Fruit fly (Drosophila melanogaster): Measurements from ENCODE around the gene CG13445.

CG13445 gene

DNA sequence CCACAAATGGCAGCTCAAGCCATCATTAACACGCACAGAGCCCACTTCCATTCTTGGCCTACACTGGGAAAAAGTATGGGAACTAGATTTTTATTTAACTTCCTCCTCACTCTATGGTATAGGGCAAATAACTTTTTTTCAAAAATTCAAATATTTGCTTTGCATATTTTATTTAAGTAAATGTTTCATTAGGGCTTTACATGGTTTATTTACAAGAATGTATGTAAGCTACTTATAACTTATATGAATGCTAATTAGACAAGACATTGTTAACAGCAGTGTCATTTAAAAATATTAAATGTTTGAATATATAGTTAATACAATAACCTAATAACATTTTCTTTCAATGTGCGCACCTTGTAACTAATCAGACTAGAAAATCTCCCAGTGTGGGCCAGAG, 33.8 kb upstream of the CG13445 start (continued):
- TF ChIP-seq sna (GFP tag; IDR thresholded peaks at IDR 0.05; ENCODE audit: partially characterized antibody) (no peak), gcm2 (GFP tag; optimal IDR thresholded peaks at IDR 0.05) (no peak), MTF-1 (GFP tag; optimal IDR thresholded peaks at IDR 0.05; ENCODE audit: borderline replicate concordance) (no peak), Camta (GFP tag; optimal IDR thresholded peaks at IDR 0.05) (no peak), insv (GFP tag; optimal IDR thresholded peaks at IDR 0.05) (no peak), CG17361 (GFP tag; IDR thresholded peaks at IDR 0.05) (peak; percentile 65; the same call in 2 of the 3 replicates), p53 (GFP tag; optimal IDR thresholded peaks at IDR 0.05) (no peak), E2f2 (GFP tag; IDR thresholded peaks at IDR 0.05) (no peak), sr (GFP tag; IDR thresholded peaks at IDR 0.05) (no peak), Nf-YC (tag; optimal IDR thresholded peaks at IDR 0.05) (no peak), stc (GFP tag; IDR thresholded peaks at IDR 0.05) (no peak), CG31365 (tag; optimal IDR thresholded peaks at IDR 0.05) (no peak), CG12219 (GFP tag; optimal IDR thresholded peaks at IDR 0.05) (no peak)

- TF ChIP-seq vfl (GFP tag; optimal IDR thresholded peaks at IDR 0.05) (no peak), Hmr (GFP tag; optimal IDR thresholded peaks at IDR 0.05) (no peak), Hr78 (GFP tag; optimal IDR thresholded peaks at IDR 0.05) (no peak), gsb (GFP tag; IDR thresholded peaks at IDR 0.05) (no peak), CG4360 (GFP tag; IDR thresholded peaks at IDR 0.05) (no peak), CG4404 (GFP tag; IDR thresholded peaks at IDR 0.05) (no peak), CG13287 (GFP tag; IDR thresholded peaks at IDR 0.05; ENCODE audit: partially characterized antibody) (no peak), ranshi (GFP tag; IDR thresholded peaks at IDR 0.05) (no peak), stc (GFP tag; IDR thresholded peaks at IDR 0.05) (no peak), Tbp (GFP tag; optimal IDR thresholded peaks at IDR 0.05) (no peak), CG2712 (tag; optimal IDR thresholded peaks at IDR 0.05) (peak; percentile 52), Dp (GFP tag; optimal IDR thresholded peaks at IDR 0.05) (no peak), CG30431 (GFP tag; optimal IDR thresholded peaks at IDR 0.05) (no peak), Aef1 (GFP tag; IDR thresholded peaks at IDR 0.05) (no peak), gcm (GFP tag; optimal IDR thresholded peaks at IDR 0.05) (no peak), ken (GFP tag; IDR thresholded peaks at IDR 0.05) (no peak), zf30C (GFP tag; optimal IDR thresholded peaks at IDR 0.05) (peak; percentile 29), Pdp1 (GFP tag; optimal IDR thresholded peaks at IDR 0.05) (no peak), nom (GFP tag; optimal IDR thresholded peaks at IDR 0.05) (no peak), CG6689 (GFP tag; IDR thresholded peaks at IDR 0.05) (no peak), Abd-B (GFP tag; optimal IDR thresholded peaks at IDR 0.05) (no peak), CG10979 (tag; optimal IDR thresholded peaks at IDR 0.05) (peak; percentile 50), CG34376 (GFP tag; optimal IDR thresholded peaks at IDR 0.05) (no peak), her (GFP tag; optimal IDR thresholded peaks at IDR 0.05) (no peak), E2f2 (GFP tag; IDR thresholded peaks at IDR 0.05) (no peak), bcd (GFP tag; optimal IDR thresholded peaks at IDR 0.05) (no peak), salm (tag; optimal IDR thresholded peaks at IDR 0.05) (no peak), cas (GFP tag; IDR thresholded peaks at IDR 0.05) (no peak), CG4282 (GFP tag; optimal IDR thresholded peaks at IDR 0.05) (no peak), hth (optimal IDR thresholded peaks at IDR 0.05) (no peak), phol (tag; optimal IDR thresholded peaks at IDR 0.05) (peak; percentile 37), unpg (GFP tag; optimal IDR thresholded peaks at IDR 0.05) (no peak), ase (GFP tag; IDR thresholded peaks at IDR 0.05) (no peak), Atf6 (GFP tag; IDR thresholded peaks at IDR 0.05) (no peak), pan (optimal IDR thresholded peaks at IDR 0.05) (no peak), pan (GFP tag; optimal IDR thresholded peaks at IDR 0.05 in 1 of 2, IDR thresholded peaks at IDR 0.05 in 1 of 2) (no peak), NC2α (GFP tag; optimal IDR thresholded peaks at IDR 0.05) (no peak), dmrt11E (tag; optimal IDR thresholded peaks at IDR 0.05) (peak; percentile 68), Dfd (GFP tag; optimal IDR thresholded peaks at IDR 0.05) (no peak), HLH4C (GFP tag; IDR thresholded peaks at IDR 0.05; ENCODE audit: partially characterized antibody) (no peak)
Measured at dm6 chr3L:15777383-15777782, 31.9 kb upstream of the CG13445 start.
